Fruit fly (Drosophila melanogaster): ENCODE data around the gene CG14252.

- TF ChIP-seq Mio (GFP tag; optimal IDR thresholded peaks at IDR 0.05) (no peak), psq (GFP tag; optimal IDR thresholded peaks at IDR 0.05) (no peak), Dfd (GFP tag; optimal IDR thresholded peaks at IDR 0.05) (no peak), ey (GFP tag; optimal IDR thresholded peaks at IDR 0.05) (no peak)
Observed at dm6 chr3R:26926477-26926876, 18.9 kb upstream of the CG14252 start.

All from whole organism, wandering third instar larva.